Worm (Caenorhabditis elegans) whole organism, L4/young adult: ENCODE results near the gene hsd-3.

ENCODE experiments used
- W03F9.2 ChIP-seq: fragments of 150-350 bp; optimal IDR thresholded peaks from 2 replicates; lab custom pipeline; 2014; ENCODE audit warnings: missing biosample characterization, missing genetic modification characterization
- dao-5 ChIP-seq: sonication (generic microtip); optimal IDR thresholded peaks from 2 replicates; lab custom pipeline; 2016; ENCODE audit warnings: missing genotype, missing genetic modification characterization, moderate library complexity, missing compliant biosample characterization
- him-1 ChIP-seq: sonication (generic microtip); optimal IDR thresholded peaks from 2 replicates; lab custom pipeline; 2016; ENCODE audit warnings: missing genotype, missing genetic modification reagents, missing genetic modification characterization, missing compliant biosample characterization

hsd-3 gene

ce11 chrX:5009000-5009399 lies at the start of gene hsd-3:
TSS of gene hsd-3 (plus strand) at chrX:5009300.
- TF ChIP-seq W03F9.2 (no peak), dao-5 (tag; lab: Kevin White, UChicago) (no peak), him-1 (no peak)

ce11 chrX:4959440-4959839 lies 49.7 kb upstream of the hsd-3 start:
- no peak for TF ChIP-seq W03F9.2
- TF ChIP-seq him-1, result no peak
- TF ChIP-seq dao-5 (tag; lab: Kevin White, UChicago), result no peak

DNA sequence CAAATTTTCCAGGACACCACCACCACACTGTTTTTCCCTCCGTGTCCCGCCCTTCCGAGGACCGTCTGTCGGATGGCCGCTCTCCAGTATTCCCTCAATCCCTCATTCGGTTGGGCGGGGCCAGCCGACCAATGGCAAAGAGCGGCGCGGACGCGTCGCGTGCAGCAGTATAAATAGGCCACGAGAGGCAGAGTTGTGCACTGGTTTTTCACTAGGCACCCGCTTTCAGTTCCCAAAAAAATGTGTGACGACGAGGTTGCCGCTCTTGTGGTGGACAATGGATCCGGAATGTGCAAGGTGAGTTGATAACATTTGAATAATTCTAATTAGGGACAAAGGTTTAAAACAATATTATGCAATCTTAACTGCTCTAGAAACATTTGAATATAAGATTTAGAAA lies 48.7 kb upstream of the hsd-3 start, which contains the start of gene act-4:
TSS of gene act-4 (plus strand) at position 200 of the 400 bp plus-strand sequence.
- TF ChIP-seq him-1, result peak; percentile 4
- no peak for TF ChIP-seq W03F9.2
- no peak for TF ChIP-seq dao-5 (tag; lab: Kevin White, UChicago)

DNA sequence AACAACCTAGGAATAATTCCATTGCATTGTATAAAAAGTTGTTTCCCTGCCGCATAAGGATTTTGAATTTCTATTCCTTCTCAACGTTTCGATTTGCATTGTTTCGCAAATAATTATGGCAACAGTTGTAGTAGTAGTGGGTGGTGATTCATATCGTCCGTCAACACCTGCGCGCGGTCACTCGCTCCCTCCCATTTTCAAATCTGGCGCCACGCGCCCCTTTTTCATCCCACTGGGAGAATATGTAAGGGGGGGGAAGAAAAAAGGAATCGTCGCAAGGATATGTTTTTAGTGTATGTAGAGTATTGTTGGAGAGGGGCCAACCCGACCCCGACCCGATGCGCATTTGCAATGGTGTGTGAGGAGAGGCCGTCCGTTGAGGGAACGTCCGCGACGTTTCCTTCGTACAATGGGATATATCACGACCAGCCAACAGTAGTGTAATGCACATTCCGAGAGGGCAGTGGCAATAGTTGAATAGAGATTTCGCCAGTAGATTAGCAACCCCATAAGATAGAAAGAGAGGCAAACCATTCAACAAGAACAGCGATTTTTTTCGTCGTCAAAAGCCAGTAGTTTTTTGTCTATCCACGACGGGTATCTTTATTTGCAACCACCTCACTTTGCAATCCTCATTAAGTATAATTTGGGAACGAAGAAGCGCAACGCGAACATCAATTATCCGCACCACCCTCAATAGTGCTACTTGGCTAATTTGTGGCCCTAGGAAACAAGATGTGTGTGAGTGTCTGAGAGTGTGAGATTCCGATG lies 48.0 kb upstream of the hsd-3 start:
- TF ChIP-seq dao-5 (tag; lab: Kevin White, UChicago) (no peak), him-1 (no peak), W03F9.2 (no peak)

DNA sequence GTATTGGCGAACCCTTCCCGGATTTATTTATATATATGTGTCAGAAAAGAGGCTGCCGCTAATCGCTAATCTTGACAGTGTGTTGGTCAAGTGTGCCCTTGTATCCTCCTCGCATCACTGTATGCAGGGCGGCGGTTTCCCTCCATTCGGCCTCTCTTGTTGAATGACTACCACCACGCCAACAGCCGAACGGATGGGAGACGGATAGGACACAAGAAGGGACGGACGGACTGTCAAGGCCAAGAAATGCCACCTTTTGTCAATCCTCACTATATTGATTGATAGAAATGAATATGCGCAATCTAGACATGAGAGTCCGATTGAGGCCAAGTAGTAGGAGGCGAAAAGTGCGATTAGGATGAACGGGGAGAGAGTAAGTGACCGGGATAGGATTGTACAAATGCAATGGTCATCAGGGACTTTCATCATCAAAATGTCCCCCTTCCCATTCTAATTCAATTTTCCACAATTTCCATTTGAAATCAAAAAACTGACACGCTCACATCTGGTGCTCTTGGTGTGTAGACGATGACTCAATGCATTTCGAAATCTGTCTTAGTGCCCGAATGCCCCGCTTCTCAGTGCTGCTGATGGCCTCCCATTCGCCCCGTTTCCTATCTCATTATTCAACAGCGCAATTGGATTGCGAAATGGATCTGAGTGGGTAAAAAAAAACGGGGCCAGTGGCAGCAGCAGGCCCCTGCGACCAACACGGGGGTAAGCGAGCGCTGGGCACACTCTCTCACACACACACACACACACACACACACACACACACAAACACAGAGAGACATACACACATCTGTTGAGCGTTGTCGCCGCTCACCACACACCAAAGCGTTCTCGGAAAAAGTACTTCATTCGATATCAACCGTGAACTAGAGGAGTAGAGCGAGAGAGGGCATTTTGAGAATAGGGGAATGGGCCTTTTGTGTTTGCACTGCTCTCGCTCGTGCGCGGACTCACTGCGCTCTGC lies 47.1 kb upstream of the hsd-3 start:
- TF ChIP-seq W03F9.2, result no peak
- TF ChIP-seq him-1, result peak; percentile 87
- no peak for TF ChIP-seq dao-5 (tag; lab: Kevin White, UChicago)

- no peak for TF ChIP-seq him-1
- no peak for TF ChIP-seq W03F9.2
- no peak for TF ChIP-seq dao-5 (tag; lab: Kevin White, UChicago)
Measured at ce11 chrX:4965592-4965991, 43.5 kb upstream of the hsd-3 start.

ce11 chrX:4969228-4969627 lies 39.9 kb upstream of the hsd-3 start, which contains the start of gene M03F4.6:
TSS of gene M03F4.6 (minus strand) at chrX:4969328.
- no peak for TF ChIP-seq W03F9.2
- TF ChIP-seq dao-5 (tag; lab: Kevin White, UChicago), result no peak
- no peak for TF ChIP-seq him-1

- TF ChIP-seq him-1, result no peak
- TF ChIP-seq W03F9.2, result no peak
- TF ChIP-seq dao-5 (tag; lab: Kevin White, UChicago), result no peak
Measured at ce11 chrX:4970863-4971345, 38.2 kb upstream of the hsd-3 start, which contains the start of gene calu-1. TSS of gene calu-1 (minus strand) at chrX:4970913.

- TF ChIP-seq dao-5 (tag; lab: Kevin White, UChicago) (no peak), him-1 (no peak), W03F9.2 (no peak)
Measured at ce11 chrX:4971427-4971826, 37.7 kb upstream of the hsd-3 start.

DNA sequence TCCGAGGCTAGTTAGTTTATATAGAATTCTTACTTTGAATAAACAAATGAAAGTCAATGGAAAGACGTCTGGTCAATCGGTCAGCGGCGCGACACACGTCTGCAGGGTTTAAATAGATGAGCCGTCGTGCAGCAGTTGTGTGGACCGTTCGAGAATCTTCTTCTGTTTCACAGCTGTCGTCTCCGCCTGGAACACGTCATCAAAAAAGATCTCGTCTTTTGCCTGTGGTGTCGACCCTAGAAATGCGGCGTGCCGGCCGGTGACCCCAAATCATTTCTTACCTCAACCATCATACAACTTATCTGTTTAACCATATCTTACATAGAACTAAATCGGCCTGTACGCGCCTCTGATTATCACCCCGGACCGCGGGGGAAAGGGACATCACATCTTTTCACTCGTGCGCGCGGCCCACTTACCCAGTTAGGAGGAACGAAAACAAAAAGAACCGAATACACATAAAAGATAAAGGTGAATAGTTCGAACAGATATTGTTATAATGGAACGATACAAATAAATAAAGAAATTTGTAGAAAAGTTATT lies 37.0 kb upstream of the hsd-3 start:
- TF ChIP-seq dao-5 (tag; lab: Kevin White, UChicago), result no peak
- no peak for TF ChIP-seq W03F9.2
- no peak for TF ChIP-seq him-1

- no peak for TF ChIP-seq him-1
- no peak for TF ChIP-seq W03F9.2
- TF ChIP-seq dao-5 (tag; lab: Kevin White, UChicago), result no peak
Measured at ce11 chrX:4974486-4974885, 34.6 kb upstream of the hsd-3 start.

- no peak for TF ChIP-seq W03F9.2
- TF ChIP-seq dao-5 (tag; lab: Kevin White, UChicago), result no peak
- TF ChIP-seq him-1, result no peak
Measured at ce11 chrX:4976530-4976929, 32.6 kb upstream of the hsd-3 start, which contains the start of gene lfi-1. TSS of gene lfi-1 (plus strand) at chrX:4976830.

ce11 chrX:4978103-4978502 lies 31.0 kb upstream of the hsd-3 start:
- TF ChIP-seq W03F9.2, result no peak
- no peak for TF ChIP-seq him-1
- no peak for TF ChIP-seq dao-5 (tag; lab: Kevin White, UChicago)

DNA sequence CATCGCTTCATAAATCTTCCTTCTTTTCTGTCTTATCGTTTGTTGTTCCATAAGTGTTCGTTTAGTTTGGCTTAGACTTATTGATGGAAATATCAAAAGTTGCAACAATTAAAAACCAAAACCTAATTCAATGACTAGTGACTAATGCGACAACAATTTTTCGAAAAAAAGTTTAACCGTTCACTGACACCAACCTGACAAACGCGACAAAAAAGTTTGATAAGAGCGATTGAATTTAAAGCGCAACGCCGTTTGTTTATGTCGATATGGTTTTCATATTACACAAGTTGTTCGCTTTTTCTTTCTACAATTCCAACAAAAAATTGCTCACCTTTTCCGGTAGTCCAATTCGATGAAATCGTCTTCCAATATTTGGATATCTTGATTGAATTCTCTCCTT lies 30.0 kb upstream of the hsd-3 start:
- no peak for TF ChIP-seq W03F9.2
- TF ChIP-seq dao-5 (tag; lab: Kevin White, UChicago), result no peak
- no peak for TF ChIP-seq him-1
